Fruit fly (Drosophila melanogaster): Measurements from ENCODE around the gene Sh3beta.

Gene Sh3beta

DNA sequence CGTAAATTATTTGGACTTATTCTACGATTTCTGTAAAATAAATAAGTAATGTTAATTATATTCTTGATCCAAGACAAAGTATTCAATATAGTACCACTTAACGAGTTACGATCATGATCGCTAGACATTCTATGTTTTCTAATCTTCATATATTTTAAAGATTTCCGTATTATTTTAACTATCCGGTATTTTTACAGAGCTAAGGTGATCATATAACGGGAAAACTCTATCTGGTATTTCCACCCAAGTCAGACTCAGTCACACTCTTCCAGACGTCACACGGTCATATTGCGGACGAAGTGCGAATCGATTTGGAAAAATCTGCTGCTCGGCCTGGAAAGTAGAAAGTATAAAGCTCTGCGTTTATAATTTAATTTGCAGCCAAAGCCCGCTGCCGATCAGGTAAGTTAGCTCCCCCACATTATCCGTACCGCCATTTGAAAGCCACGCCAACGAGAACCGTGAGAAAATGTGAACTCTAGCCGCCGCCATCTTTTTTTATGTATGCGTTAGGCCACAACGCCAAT, 29.8 kb downstream of the Sh3beta start, which contains the start of the genes lark and eco (continued):
- peak; percentile 79 for TF ChIP-seq pzg (GFP tag; optimal IDR thresholded peaks at IDR 0.05)
- no peak for TF ChIP-seq CG14014 (GFP tag; IDR thresholded peaks at IDR 0.05)
- no peak for TF ChIP-seq repo (GFP tag; optimal IDR thresholded peaks at IDR 0.05)
- TF ChIP-seq gsb (GFP tag; IDR thresholded peaks at IDR 0.05), result no peak
- TF ChIP-seq ac (GFP tag; optimal IDR thresholded peaks at IDR 0.05), result no peak
- no peak for TF ChIP-seq CG8388 (GFP tag; optimal IDR thresholded peaks at IDR 0.05)
- TF ChIP-seq CG5180 (GFP tag; optimal IDR thresholded peaks at IDR 0.05), result no peak
- TF ChIP-seq nom (GFP tag; optimal IDR thresholded peaks at IDR 0.05), result peak; percentile 57
- TF ChIP-seq Ssrp (tag; optimal IDR thresholded peaks at IDR 0.05), result no peak
- no peak for TF ChIP-seq jumu (GFP tag; optimal IDR thresholded peaks at IDR 0.05)
- TF ChIP-seq CG3407 (GFP tag; optimal IDR thresholded peaks at IDR 0.05), result no peak
- no peak for TF ChIP-seq CG17802 (tag; optimal IDR thresholded peaks at IDR 0.05)
- peak; percentile 19; the same call in 1 of the 2 replicates for TF ChIP-seq bbx (GFP tag; IDR thresholded peaks at IDR 0.05; ENCODE audit: partially characterized antibody)
- TF ChIP-seq CG12744 (GFP tag; optimal IDR thresholded peaks at IDR 0.05), result no peak
- TF ChIP-seq ind (GFP tag; optimal IDR thresholded peaks at IDR 0.05), result no peak
- no peak for TF ChIP-seq sima (GFP tag; optimal IDR thresholded peaks at IDR 0.05)
- no peak for TF ChIP-seq Mes4 (GFP tag; optimal IDR thresholded peaks at IDR 0.05)
- no peak for TF ChIP-seq CG6272 (GFP tag; IDR thresholded peaks at IDR 0.05)
- TF ChIP-seq CG3847 (GFP tag; IDR thresholded peaks at IDR 0.05), result peak; percentile 33; the same call in 1 of the 2 replicates
- no peak for TF ChIP-seq Atf-2 (GFP tag; optimal IDR thresholded peaks at IDR 0.05)
- no peak for TF ChIP-seq E2f1 (GFP tag; IDR thresholded peaks at IDR 0.05)
- no peak for TF ChIP-seq CG14965 (GFP tag; optimal IDR thresholded peaks at IDR 0.05; ENCODE audit: borderline replicate concordance)
- peak; percentile 77 for TF ChIP-seq onecut (GFP tag; IDR thresholded peaks at IDR 0.05)
- no peak for TF ChIP-seq CG1602 (GFP tag; optimal IDR thresholded peaks at IDR 0.05)
- no peak for TF ChIP-seq chn (GFP tag; optimal IDR thresholded peaks at IDR 0.05)
- TF ChIP-seq CG16815 (GFP tag; optimal IDR thresholded peaks at IDR 0.05), result no peak
- no peak for TF ChIP-seq Optix (GFP tag; IDR thresholded peaks at IDR 0.05)
- TF ChIP-seq CG7839 (tag; optimal IDR thresholded peaks at IDR 0.05), result no peak
- no peak for TF ChIP-seq CG16863 (GFP tag; optimal IDR thresholded peaks at IDR 0.05)
- TF ChIP-seq crol (GFP tag; IDR thresholded peaks at IDR 0.05), result no peak
- no peak for TF ChIP-seq Deaf1 (tag; optimal IDR thresholded peaks at IDR 0.05)
- TF ChIP-seq H2.0 (GFP tag; IDR thresholded peaks at IDR 0.05), result no peak
- TF ChIP-seq sr (GFP tag; IDR thresholded peaks at IDR 0.05), result no peak
- no peak for TF ChIP-seq ato (GFP tag; IDR thresholded peaks at IDR 0.05; ENCODE audit: partially characterized antibody)
- no peak for TF ChIP-seq CG8944 (GFP tag; optimal IDR thresholded peaks at IDR 0.05)
- no peak for TF ChIP-seq cg (GFP tag; optimal IDR thresholded peaks at IDR 0.05)
- TF ChIP-seq dan (GFP tag; IDR thresholded peaks at IDR 0.05), result no peak
- no peak for TF ChIP-seq bcd (GFP tag; optimal IDR thresholded peaks at IDR 0.05)
- TF ChIP-seq sisA (GFP tag; IDR thresholded peaks at IDR 0.05), result no peak
- TF ChIP-seq bsh (GFP tag; optimal IDR thresholded peaks at IDR 0.05), result peak in 1 of 2 experiments; percentile 17
- no peak for TF ChIP-seq zf30C (GFP tag; optimal IDR thresholded peaks at IDR 0.05)
- TF ChIP-seq insv (GFP tag; optimal IDR thresholded peaks at IDR 0.05), result no peak
- TF ChIP-seq CG1603 (tag; optimal IDR thresholded peaks at IDR 0.05), result peak; percentile 61
- TF ChIP-seq CG4707 (GFP tag; optimal IDR thresholded peaks at IDR 0.05), result no peak
- TF ChIP-seq Chrac-16 (GFP tag; optimal IDR thresholded peaks at IDR 0.05), result no peak
- TF ChIP-seq CG17568 (GFP tag; optimal IDR thresholded peaks at IDR 0.05), result no peak
- TF ChIP-seq h (optimal IDR thresholded peaks at IDR 0.05), result no peak
- no peak for TF ChIP-seq bab2 (GFP tag; optimal IDR thresholded peaks at IDR 0.05)
- TF ChIP-seq CG1233 (GFP tag; optimal IDR thresholded peaks at IDR 0.05), result no peak
- TF ChIP-seq stwl (tag; optimal IDR thresholded peaks at IDR 0.05), result no peak
- TF ChIP-seq D19B (GFP tag; optimal IDR thresholded peaks at IDR 0.05), result no peak
- no peak for TF ChIP-seq Antp (GFP tag; optimal IDR thresholded peaks at IDR 0.05)
